Fruit fly (Drosophila melanogaster) whole organism, embryonic: ENCODE results near the gene CG9184.

Source experiments
- Atf-2 ChIP-seq: fragments of 200-800 bp; sonication (Bioruptor generic); optimal IDR thresholded peaks from 2 replicates; lab custom pipeline; 2016; ENCODE audit warnings: missing biosample characterization, missing genetic modification characterization
- Bteb2 ChIP-seq: fragments of 200-800 bp; sonication (Bioruptor generic); optimal IDR thresholded peaks from 2 replicates; lab custom pipeline; 2016; ENCODE audit warnings: missing biosample characterization, missing genetic modification characterization
- CG10654 ChIP-seq: fragments of 200-800 bp; sonication (Bioruptor generic); optimal IDR thresholded peaks from 2 replicates; lab custom pipeline; 2016; ENCODE audit warnings: missing biosample characterization, missing genetic modification characterization
- CG10959 ChIP-seq: fragments of 200-800 bp; sonication (Bioruptor generic); IDR thresholded peaks from 2 replicates; pipeline ENCODE4 v1.3.6; 2022; ENCODE audit warnings: missing biosample characterization, missing genetic modification characterization
- CG12942 ChIP-seq: fragments of 200-800 bp; sonication (Bioruptor generic); optimal IDR thresholded peaks from 3 replicates; lab custom pipeline; 2016; ENCODE audit warnings: missing biosample characterization, missing genetic modification characterization
- CG13287 ChIP-seq: fragments of 200-800 bp; sonication (Bioruptor generic); IDR thresholded peaks from 2 replicates; pipeline ENCODE4 v1.3.6; 2022; ENCODE audit warnings: missing biosample characterization, missing genetic modification characterization; ENCODE audit not compliant: partially characterized antibody
- CG15269 ChIP-seq: fragments of 200-800 bp; sonication (Bioruptor generic); optimal IDR thresholded peaks from 2 replicates; lab custom pipeline; 2018; ENCODE audit warnings: missing biosample characterization, mild to moderate bottlenecking, missing genetic modification characterization, moderate library complexity
- CG1647 ChIP-seq: fragments of 200-800 bp; sonication (Bioruptor generic); optimal IDR thresholded peaks from 3 replicates; lab custom pipeline; 2016; ENCODE audit warnings: missing biosample characterization, missing genetic modification characterization
- CG2116 ChIP-seq: fragments of 200-800 bp; sonication (Bioruptor generic); optimal IDR thresholded peaks from 3 replicates; lab custom pipeline; 2018; ENCODE audit warnings: missing biosample characterization, mild to moderate bottlenecking, missing genetic modification characterization
- CG2120 ChIP-seq: fragments of 200-800 bp; sonication (Bioruptor generic); optimal IDR thresholded peaks from 3 replicates; lab custom pipeline; 2016; ENCODE audit warnings: missing biosample characterization, missing genetic modification characterization
- CG2712 ChIP-seq: fragments of 200-800 bp; optimal IDR thresholded peaks from 3 replicates; lab custom pipeline; 2019; ENCODE audit warnings: missing biosample characterization, mild to moderate bottlenecking, missing genetic modification characterization, moderate library complexity
- CG30431 ChIP-seq: fragments of 200-800 bp; sonication (Bioruptor generic); optimal IDR thresholded peaks from 2 replicates; lab custom pipeline; 2017; ENCODE audit warnings: missing biosample characterization, missing genetic modification characterization
- CG3995 ChIP-seq: fragments of 200-800 bp; sonication (Bioruptor generic); optimal IDR thresholded peaks from 3 replicates; lab custom pipeline; 2016; ENCODE audit warnings: missing biosample characterization, missing genetic modification characterization
- CG4360 ChIP-seq: fragments of 200-800 bp; sonication (Bioruptor generic); IDR thresholded peaks from 2 replicates; pipeline ENCODE4 v1.3.6; 2022; ENCODE audit warnings: missing biosample characterization, missing genetic modification characterization
- CG6813 ChIP-seq: fragments of 200-800 bp; sonication (Bioruptor generic); optimal IDR thresholded peaks from 2 replicates; lab custom pipeline; 2017; ENCODE audit warnings: missing biosample characterization, missing genetic modification characterization, mild to moderate bottlenecking, moderate library complexity, missing genetic modification reagents
- CG7839 ChIP-seq: fragments of 200-800 bp; sonication (Bioruptor generic); optimal IDR thresholded peaks from 3 replicates; lab custom pipeline; 2018; ENCODE audit warnings: missing biosample characterization, mild to moderate bottlenecking, missing genetic modification characterization, moderate library complexity
- D19A ChIP-seq: fragments of 200-800 bp; optimal IDR thresholded peaks from 3 replicates; lab custom pipeline; 2019; ENCODE audit warnings: missing biosample characterization, mild to moderate bottlenecking, missing genetic modification characterization, moderate library complexity
- Doc3 ChIP-seq: fragments of 200-800 bp; sonication (Bioruptor generic); IDR thresholded peaks from 3 replicates; pipeline ENCODE4 v1.3.6; 2022; ENCODE audit warnings: missing biosample characterization, missing genetic modification characterization; ENCODE audit not compliant: partially characterized antibody
- Elba2 ChIP-seq: fragments of 200-800 bp; sonication (Bioruptor generic); optimal IDR thresholded peaks from 3 replicates; lab custom pipeline; 2016; ENCODE audit warnings: missing biosample characterization, missing genetic modification characterization
- GATAe ChIP-seq: fragments of 200-800 bp; sonication (Bioruptor generic); conservative IDR thresholded peaks from 2 replicates; pipeline ENCODE4 v1.3.6; 2022; ENCODE audit warnings: missing biosample characterization, missing genetic modification characterization
- Gug ChIP-seq: fragments of 200-800 bp; sonication (Bioruptor generic); IDR thresholded peaks from 4 replicates; pipeline ENCODE4 v1.3.6; 2022; ENCODE audit warnings: missing biosample characterization, missing genetic modification characterization
- Hr51 ChIP-seq, 2 experiments: fragments of 200-800 bp; sonication (Bioruptor generic); optimal IDR thresholded peaks; 2 replicates in 1 of 2; 3 replicates in 1 of 2; lab custom pipeline; 2016 to 2018; ENCODE audit warnings: missing biosample characterization in 2 of 2, missing genetic modification characterization in 2 of 2, mild to moderate bottlenecking in 1 of 2, moderate library complexity in 1 of 2
- MTF-1 ChIP-seq: fragments of 200-800 bp; sonication (Bioruptor generic); optimal IDR thresholded peaks from 2 replicates; lab custom pipeline; 2018; ENCODE audit warnings: missing biosample characterization, mild to moderate bottlenecking, missing genetic modification characterization, borderline replicate concordance
- Myb ChIP-seq: fragments of 200-800 bp; sonication (Bioruptor generic); optimal IDR thresholded peaks from 2 replicates; lab custom pipeline; 2016; ENCODE audit warnings: missing biosample characterization, missing genetic modification characterization
- NC2β ChIP-seq: fragments of 200-800 bp; sonication (Bioruptor generic); optimal IDR thresholded peaks from 2 replicates; lab custom pipeline; 2016; ENCODE audit warnings: missing biosample characterization, missing genetic modification characterization
- NFAT ChIP-seq: fragments of 200-800 bp; sonication (Bioruptor generic); IDR thresholded peaks from 2 replicates; pipeline ENCODE4 v1.3.6; 2022; ENCODE audit warnings: missing biosample characterization, missing genetic modification characterization
- NfI ChIP-seq: fragments of 200-800 bp; sonication (Bioruptor generic); optimal IDR thresholded peaks from 3 replicates; lab custom pipeline; 2018; ENCODE audit warnings: missing biosample characterization, mild to moderate bottlenecking, missing genetic modification characterization, moderate library complexity
- Oaz ChIP-seq: fragments of 200-800 bp; sonication (Bioruptor generic); IDR thresholded peaks from 2 replicates; pipeline ENCODE4 v1.3.6; 2022; ENCODE audit warnings: missing biosample characterization, missing genetic modification characterization
- Ravus ChIP-seq: fragments of 200-800 bp; sonication (Bioruptor generic); IDR thresholded peaks from 2 replicates; pipeline ENCODE4 v1.3.6; 2022; ENCODE audit warnings: missing biosample characterization, missing genetic modification characterization
- Sin3A ChIP-seq: fragments of >200 bp; optimal IDR thresholded peaks from 2 replicates; lab custom pipeline; 2018
- Sox102F ChIP-seq: fragments of 200-800 bp; sonication (Bioruptor generic); optimal IDR thresholded peaks from 2 replicates; lab custom pipeline; 2018; ENCODE audit warnings: missing biosample characterization, mild to moderate bottlenecking, missing genetic modification characterization, moderate library complexity
- abd-A ChIP-seq: fragments of 200-800 bp; sonication (Bioruptor generic); optimal IDR thresholded peaks from 3 replicates; lab custom pipeline; 2019; ENCODE audit warnings: missing biosample characterization, mild to moderate bottlenecking, missing genetic modification characterization, moderate library complexity
- da ChIP-seq: fragments of 200-800 bp; sonication (Bioruptor generic); optimal IDR thresholded peaks from 2 replicates; lab custom pipeline; 2016; ENCODE audit warnings: missing biosample characterization, missing genetic modification characterization
- dm ChIP-seq: fragments of 200-800 bp; sonication (Bioruptor generic); optimal IDR thresholded peaks from 3 replicates; lab custom pipeline; 2016; ENCODE audit warnings: missing biosample characterization, missing genetic modification characterization
- gcm2 ChIP-seq: fragments of 200-800 bp; sonication (Bioruptor generic); optimal IDR thresholded peaks from 2 replicates; lab custom pipeline; 2016; ENCODE audit warnings: missing biosample characterization, missing genetic modification characterization
- grn ChIP-seq: fragments of 200-800 bp; sonication (Bioruptor generic); optimal IDR thresholded peaks from 3 replicates; lab custom pipeline; 2017; ENCODE audit warnings: missing biosample characterization, missing genetic modification characterization
- hb ChIP-seq: fragments of 200-800 bp; sonication (Bioruptor generic); IDR thresholded peaks from 3 replicates; pipeline ENCODE4 v1.3.6; 2022; ENCODE audit warnings: missing biosample characterization, missing genetic modification characterization; ENCODE audit not compliant: partially characterized antibody
- klu ChIP-seq: fragments of 200-800 bp; sonication (Bioruptor generic); IDR thresholded peaks from 2 replicates; pipeline ENCODE4 v1.3.6; 2022; ENCODE audit warnings: missing biosample characterization, missing genetic modification characterization
- lilli ChIP-seq: fragments of 200-800 bp; sonication (Bioruptor generic); optimal IDR thresholded peaks from 3 replicates; lab custom pipeline; 2016; ENCODE audit warnings: missing biosample characterization, missing genetic modification characterization
- mirr ChIP-seq: fragments of 200-800 bp; sonication (Bioruptor generic); optimal IDR thresholded peaks from 3 replicates; lab custom pipeline; 2018; ENCODE audit warnings: missing biosample characterization, mild to moderate bottlenecking, missing genetic modification characterization
- onecut ChIP-seq: fragments of 200-800 bp; sonication (Bioruptor generic); IDR thresholded peaks from 2 replicates; pipeline ENCODE4 v1.3.6; 2022; ENCODE audit warnings: missing biosample characterization, missing genetic modification characterization
- run ChIP-seq: fragments of 200-800 bp; sonication (Bioruptor generic); optimal IDR thresholded peaks from 3 replicates; lab custom pipeline; 2018; ENCODE audit warnings: missing biosample characterization, mild to moderate bottlenecking, missing genetic modification characterization
- salm ChIP-seq: fragments of 200-800 bp; sonication (Bioruptor generic); optimal IDR thresholded peaks from 2 replicates; lab custom pipeline; 2018; ENCODE audit warnings: missing biosample characterization, mild to moderate bottlenecking, missing genetic modification characterization
- slp2 ChIP-seq: fragments of 200-800 bp; sonication (Bioruptor generic); optimal IDR thresholded peaks from 2 replicates; lab custom pipeline; 2016; ENCODE audit warnings: missing biosample characterization, missing genetic modification characterization
- stwl ChIP-seq: fragments of 200-800 bp; sonication (Bioruptor generic); optimal IDR thresholded peaks from 3 replicates; lab custom pipeline; 2018; ENCODE audit warnings: missing biosample characterization, mild to moderate bottlenecking, missing genetic modification characterization, moderate library complexity
- tll ChIP-seq, 2 experiments: fragments of 200-800 bp in 1 of 2; fragments of >200 bp in 1 of 2; sonication (Bioruptor generic) in 1 of 2; optimal IDR thresholded peaks; 2 replicates each; lab custom pipeline; 2017 to 2019; ENCODE audit warnings: missing biosample characterization in 2 of 2, missing genetic modification characterization in 2 of 2, mild to moderate bottlenecking in 1 of 2, moderate library complexity in 1 of 2
- trem ChIP-seq: fragments of 200-800 bp; optimal IDR thresholded peaks from 3 replicates; lab custom pipeline; 2019; ENCODE audit warnings: missing biosample characterization, mild to moderate bottlenecking, missing genetic modification characterization, moderate library complexity
- vnd ChIP-seq: fragments of 200-800 bp; sonication (Bioruptor generic); IDR thresholded peaks from 3 replicates; pipeline ENCODE4 v1.3.6; 2022; ENCODE audit warnings: missing biosample characterization, missing genetic modification characterization; ENCODE audit not compliant: partially characterized antibody
- zen2 ChIP-seq: fragments of 200-800 bp; sonication (Bioruptor generic); IDR thresholded peaks from 3 replicates; pipeline ENCODE4 v1.3.6; 2022; ENCODE audit warnings: missing biosample characterization, missing genetic modification characterization; ENCODE audit not compliant: partially characterized antibody
- zf30C ChIP-seq: fragments of 200-800 bp; sonication (Bioruptor generic); optimal IDR thresholded peaks from 3 replicates; lab custom pipeline; 2018; ENCODE audit warnings: missing biosample characterization, mild to moderate bottlenecking, missing genetic modification characterization

CG9184 gene

DNA sequence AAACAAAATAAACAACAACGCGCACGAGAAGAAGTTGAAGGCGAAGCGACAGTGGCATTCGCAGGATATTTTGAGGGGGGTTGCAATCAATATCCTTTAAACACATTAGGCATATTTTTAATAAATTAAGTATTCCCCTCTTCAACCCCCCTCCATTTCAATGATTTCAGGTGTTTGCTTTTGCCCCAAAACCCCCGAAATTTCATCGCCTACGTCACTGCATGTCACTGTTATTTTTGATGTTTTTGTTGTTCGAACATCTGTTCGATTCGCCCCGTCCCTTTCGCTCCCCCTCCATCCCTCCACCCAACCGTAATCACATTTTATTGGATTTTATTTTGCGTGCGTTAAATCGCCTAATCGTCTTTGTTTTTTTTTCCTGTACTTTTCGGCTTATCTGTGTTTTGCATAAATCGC lies 45.6 kb upstream of the CG9184 start (continued):
- TF ChIP-seq Hr51 (GFP tag; optimal IDR thresholded peaks at IDR 0.05; lab: Kevin White, UChicago), result peak; percentile 73 to 75
- peak; percentile 44 for TF ChIP-seq run (tag; lab: Kevin White, UChicago)
- no peak for TF ChIP-seq gcm2
- peak; percentile 60 for TF ChIP-seq klu (GFP tag; lab: Robert Waterston, UW)
- peak; percentile 87 for TF ChIP-seq CG2712 (tag; lab: Kevin White, UChicago)
- TF ChIP-seq stwl (tag; lab: Kevin White, UChicago), result peak; percentile 2
- peak; percentile 38 for TF ChIP-seq trem
- TF ChIP-seq tll (GFP tag; optimal IDR thresholded peaks at IDR 0.05; lab: Kevin White, UChicago), result peak; percentile 21 to 80
- peak; percentile 82 for TF ChIP-seq CG2120 (GFP tag; lab: Kevin White, UChicago)
- TF ChIP-seq da (GFP tag; lab: Kevin White, UChicago), result peak; percentile 66
- peak; percentile 28 for TF ChIP-seq D19A
- peak; percentile 64 for TF ChIP-seq Myb (GFP tag; lab: Kevin White, UChicago)
- TF ChIP-seq Atf-2 (GFP tag; lab: Kevin White, UChicago), result peak; percentile 61
- peak; percentile 12 for TF ChIP-seq salm
- TF ChIP-seq Gug (GFP tag; lab: Robert Waterston, UW), result peak; percentile 93
- TF ChIP-seq MTF-1, result no peak
- peak; percentile 84 for TF ChIP-seq onecut (GFP tag; lab: Robert Waterston, UW)
- peak; percentile 65 for TF ChIP-seq NFAT (GFP tag; lab: Robert Waterston, UW)
- peak; percentile 88 for TF ChIP-seq CG4360 (GFP tag; lab: Robert Waterston, UW)
- TF ChIP-seq NC2β (GFP tag; lab: Kevin White, UChicago), result peak; percentile 60
- peak; percentile 73 for TF ChIP-seq Sox102F (GFP tag; lab: Kevin White, UChicago)
- TF ChIP-seq CG7839 (tag; lab: Kevin White, UChicago), result peak; percentile 79
- peak; percentile 73 for TF ChIP-seq slp2 (GFP tag; lab: Kevin White, UChicago)
- TF ChIP-seq Doc3, result no peak
- no peak for TF ChIP-seq Sin3A (lab: Kevin White, UChicago)
- TF ChIP-seq Elba2, result peak; percentile 76
- peak; percentile 55 for TF ChIP-seq Ravus (GFP tag; lab: Robert Waterston, UW)
- peak; percentile 34 for TF ChIP-seq grn (GFP tag; lab: Kevin White, UChicago)
- TF ChIP-seq dm, result peak; percentile 49
- peak; percentile 72 for TF ChIP-seq CG15269 (tag; lab: Kevin White, UChicago)
- TF ChIP-seq CG10654 (GFP tag; lab: Kevin White, UChicago), result peak; percentile 43
- peak; percentile 48 for TF ChIP-seq CG3995 (GFP tag; lab: Kevin White, UChicago)
- TF ChIP-seq zen2, result 0 out of 3 replicates have a peak, but pooled peaks have one; percentile 34
- peak; percentile 81 for TF ChIP-seq lilli (GFP tag; lab: Kevin White, UChicago)
- TF ChIP-seq NfI (GFP tag; lab: Kevin White, UChicago), result peak; percentile 56
- TF ChIP-seq mirr (GFP tag; lab: Kevin White, UChicago), result peak; percentile 31
- TF ChIP-seq CG1647 (GFP tag; lab: Kevin White, UChicago), result peak; percentile 43
- no peak; the same call in 1 of the 2 replicates for TF ChIP-seq CG13287 (GFP tag; lab: Robert Waterston, UW)
- peak; percentile 85 for TF ChIP-seq abd-A
- peak; percentile 70 for TF ChIP-seq CG12942 (GFP tag; lab: Kevin White, UChicago)
- TF ChIP-seq Bteb2 (GFP tag; lab: Kevin White, UChicago), result peak; percentile 35
- peak; percentile 86 for TF ChIP-seq CG10959 (GFP tag; lab: Robert Waterston, UW)
- TF ChIP-seq CG2116 (GFP tag; lab: Kevin White, UChicago), result peak; percentile 17
- TF ChIP-seq zf30C (GFP tag; lab: Kevin White, UChicago), result no peak
- peak; percentile 78 for TF ChIP-seq CG30431 (GFP tag; lab: Kevin White, UChicago)
- no peak for TF ChIP-seq vnd (GFP tag; lab: Robert Waterston, UW)
- peak; percentile 55 for TF ChIP-seq GATAe
- TF ChIP-seq hb, result no peak
- TF ChIP-seq CG6813 (GFP tag; lab: Kevin White, UChicago), result peak; percentile 75
- peak; percentile 46; the same call in 1 of the 2 replicates for TF ChIP-seq Oaz (GFP tag; lab: Robert Waterston, UW)
